Fruit fly (Drosophila melanogaster) whole organism, wandering third instar larva: Measurements from ENCODE around the gene Ir94f.

ENCODE experiments used
- Abd-B ChIP-seq: fragments of >200 bp; optimal IDR thresholded peaks from 2 replicates; lab custom pipeline; 2017; ENCODE audit warnings: missing biosample characterization, missing genetic modification characterization
- CG32264 ChIP-seq: fragments of 200-800 bp; sonication (Bioruptor generic); optimal IDR thresholded peaks from 2 replicates; lab custom pipeline; 2016; ENCODE audit warnings: missing biosample characterization, missing genetic modification characterization
- CrebA ChIP-seq: fragments of 200-800 bp; sonication (Bioruptor generic); optimal IDR thresholded peaks from 2 replicates; lab custom pipeline; 2016; ENCODE audit warnings: missing biosample characterization, mild to moderate bottlenecking, missing genetic modification characterization, borderline replicate concordance
- Dfd ChIP-seq: fragments of >200 bp; optimal IDR thresholded peaks from 2 replicates; lab custom pipeline; 2017; ENCODE audit warnings: missing biosample characterization, missing genetic modification characterization
- Dif ChIP-seq: fragments of 200-275, 200-300 bp; sonication (Bioruptor generic); optimal IDR thresholded peaks from 2 replicates; lab custom pipeline; 2018; ENCODE audit warnings: missing biosample characterization, missing genetic modification characterization; ENCODE audit not compliant: partially characterized antibody
- HLH106 ChIP-seq: fragments of 200-800 bp; optimal IDR thresholded peaks from 3 replicates; lab custom pipeline; 2019; ENCODE audit warnings: missing biosample characterization, mild to moderate bottlenecking, missing genetic modification characterization, moderate library complexity
- Hnf4 ChIP-seq: fragments of 200-800 bp; sonication (Bioruptor generic); optimal IDR thresholded peaks from 2 replicates; lab custom pipeline; 2016; ENCODE audit warnings: missing biosample characterization, mild to moderate bottlenecking, missing genetic modification characterization
- Hr78 ChIP-seq: fragments of >200 bp; optimal IDR thresholded peaks from 2 replicates; lab custom pipeline; 2017; ENCODE audit warnings: missing biosample characterization, missing genetic modification characterization
- Hr83 ChIP-seq: fragments of 200-300 bp; sonication (Bioruptor generic); optimal IDR thresholded peaks from 2 replicates; lab custom pipeline; 2016; ENCODE audit warnings: missing biosample characterization, mild to moderate bottlenecking, missing genetic modification characterization, moderate library complexity; ENCODE audit not compliant: poor library complexity, severe bottlenecking
- Jra ChIP-seq: sonication (Bioruptor generic); optimal IDR thresholded peaks from 2 replicates; lab custom pipeline; 2016; ENCODE audit warnings: missing biosample characterization, missing genetic modification characterization
- Mio ChIP-seq: sonication (Bioruptor generic); optimal IDR thresholded peaks from 2 replicates; lab custom pipeline; 2016; ENCODE audit warnings: missing biosample characterization, missing genetic modification characterization
- N ChIP-seq: fragments of >200 bp; optimal IDR thresholded peaks from 2 replicates; lab custom pipeline; 2018; ENCODE audit warnings: missing biosample characterization, missing external identifiers, missing genetic modification characterization
- OdsH ChIP-seq: fragments of 200-800 bp; sonication (Bioruptor generic); optimal IDR thresholded peaks from 2 replicates; lab custom pipeline; 2016; ENCODE audit warnings: missing biosample characterization, mild to moderate bottlenecking, missing genetic modification characterization
- Rel ChIP-seq, 2 experiments: fragments of 200-800 bp; sonication (Bioruptor generic) in 1 of 2; optimal IDR thresholded peaks; 2 replicates in 1 of 2; 3 replicates in 1 of 2; lab custom pipeline; 2016 to 2019; ENCODE audit warnings: mild to moderate bottlenecking in 2 of 2, missing biosample characterization in 2 of 2, missing genetic modification characterization in 2 of 2, moderate library complexity in 1 of 2
- Sp1 ChIP-seq: fragments of 200-800 bp; sonication (Bioruptor generic); optimal IDR thresholded peaks from 3 replicates; lab custom pipeline; 2019; ENCODE audit warnings: missing biosample characterization, mild to moderate bottlenecking, missing genetic modification characterization, moderate library complexity
- br ChIP-seq: fragments of 200-800 bp; sonication (Bioruptor generic); optimal IDR thresholded peaks from 2 replicates; lab custom pipeline; 2016; ENCODE audit warnings: missing biosample characterization, missing genetic modification characterization
- brk ChIP-seq: fragments of 200-800 bp; sonication (Bioruptor generic); optimal IDR thresholded peaks from 2 replicates; lab custom pipeline; 2016; ENCODE audit warnings: missing biosample characterization, mild to moderate bottlenecking, missing genetic modification characterization
- dl ChIP-seq, 2 experiments: fragments of 175-275, 200-275 bp in 1 of 2; fragments of 200-275 bp in 1 of 2; sonication (Bioruptor generic); optimal IDR thresholded peaks; lab custom pipeline; 2018; ENCODE audit warnings: mild to moderate bottlenecking in 2 of 2, missing biosample characterization in 2 of 2, missing genetic modification characterization in 2 of 2, moderate library complexity in 2 of 2; ENCODE audit not compliant: partially characterized antibody in 2 of 2, insufficient read depth in 1 of 2
- dmrt93B ChIP-seq: fragments of 200-800 bp; sonication (Bioruptor generic); optimal IDR thresholded peaks from 2 replicates; lab custom pipeline; 2018; ENCODE audit warnings: missing biosample characterization, mild to moderate bottlenecking, missing genetic modification characterization
- dsf ChIP-seq: sonication (Bioruptor generic); optimal IDR thresholded peaks from 2 replicates; lab custom pipeline; 2016; ENCODE audit warnings: missing biosample characterization, missing genetic modification characterization, borderline replicate concordance
- ey ChIP-seq: fragments of 200-800 bp; sonication (Bioruptor generic); optimal IDR thresholded peaks from 2 replicates; lab custom pipeline; 2016; ENCODE audit warnings: missing biosample characterization, missing genetic modification characterization
- foxo ChIP-seq, 2 experiments: fragments of 200-800 bp; sonication (Bioruptor generic); optimal IDR thresholded peaks; 2 replicates in 1 of 2; 3 replicates in 1 of 2; lab custom pipeline; 2016 to 2017; ENCODE audit warnings: missing biosample characterization in 2 of 2, missing genetic modification characterization in 2 of 2
- fru ChIP-seq: fragments of 200-800 bp; sonication (Bioruptor generic); optimal IDR thresholded peaks from 3 replicates; lab custom pipeline; 2016; ENCODE audit warnings: missing biosample characterization, mild to moderate bottlenecking, missing genetic modification characterization
- h ChIP-seq: fragments of 200-800 bp; sonication (Bioruptor generic); optimal IDR thresholded peaks from 3 replicates; lab custom pipeline; 2016; ENCODE audit warnings: missing biosample characterization, mild to moderate bottlenecking, missing genetic modification characterization
- jim ChIP-seq: fragments of 175-275, 200-325 bp; sonication (Bioruptor generic); optimal IDR thresholded peaks from 2 replicates; lab custom pipeline; 2016; ENCODE audit warnings: missing biosample characterization, mild to moderate bottlenecking, missing genetic modification characterization
- lola ChIP-seq: fragments of >200 bp; optimal IDR thresholded peaks from 2 replicates; lab custom pipeline; 2017; ENCODE audit warnings: missing biosample characterization, missing genetic modification characterization
- pan ChIP-seq: fragments of >200 bp; optimal IDR thresholded peaks from 2 replicates; lab custom pipeline; 2017
- psq ChIP-seq: fragments of 200-800 bp; sonication (Bioruptor generic); optimal IDR thresholded peaks from 3 replicates; lab custom pipeline; 2017; ENCODE audit warnings: missing biosample characterization, mild to moderate bottlenecking, missing genetic modification characterization, moderate library complexity
- rgr ChIP-seq: fragments of 200-800 bp; sonication (Bioruptor generic); optimal IDR thresholded peaks from 3 replicates; lab custom pipeline; 2016; ENCODE audit warnings: missing biosample characterization, mild to moderate bottlenecking, missing genetic modification characterization
- sage ChIP-seq: fragments of 200-800 bp; sonication (Bioruptor generic); optimal IDR thresholded peaks from 2 replicates; lab custom pipeline; 2016; ENCODE audit warnings: missing biosample characterization, mild to moderate bottlenecking, missing genetic modification characterization
- sv ChIP-seq: fragments of 200-800 bp; sonication (Bioruptor generic); optimal IDR thresholded peaks from 3 replicates; lab custom pipeline; 2016; ENCODE audit warnings: missing biosample characterization, missing genetic modification characterization
- tai ChIP-seq: sonication (Bioruptor generic); optimal IDR thresholded peaks from 2 replicates; lab custom pipeline; 2016; ENCODE audit warnings: missing biosample characterization, missing genetic modification characterization
- usp ChIP-seq: fragments of >200 bp; optimal IDR thresholded peaks from 2 replicates; lab custom pipeline; 2017; ENCODE audit warnings: missing biosample characterization, missing genetic modification characterization
- woc ChIP-seq: sonication (Bioruptor generic); optimal IDR thresholded peaks from 2 replicates; lab custom pipeline; 2016; ENCODE audit warnings: missing biosample characterization, mild to moderate bottlenecking, missing genetic modification characterization

Gene Ir94f

DNA sequence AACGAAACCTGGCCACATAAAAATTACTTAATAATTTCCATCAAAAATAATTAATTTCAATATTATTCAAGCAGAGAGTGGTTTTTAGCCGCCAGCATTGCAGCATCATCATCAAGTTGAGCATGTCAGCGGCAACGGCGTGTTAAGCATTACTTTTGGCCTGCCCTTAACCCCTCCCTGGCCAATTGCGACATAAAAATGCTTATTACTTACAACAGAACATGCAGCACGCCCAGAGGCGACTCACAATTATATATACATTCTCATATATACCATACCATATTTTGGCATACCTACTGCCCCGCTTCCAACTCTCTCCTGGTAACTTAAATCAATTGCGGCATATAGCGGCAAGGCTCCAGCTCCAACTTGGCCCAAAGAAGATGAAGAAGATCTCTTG, 29.7 kb downstream of the Ir94f start:
- TF ChIP-seq fru (GFP tag; lab: Kevin White, UChicago), result peak; percentile 63
- TF ChIP-seq woc (GFP tag; lab: Kevin White, UChicago), result no peak
- TF ChIP-seq, all 38 proteins: peak for 1

DNA sequence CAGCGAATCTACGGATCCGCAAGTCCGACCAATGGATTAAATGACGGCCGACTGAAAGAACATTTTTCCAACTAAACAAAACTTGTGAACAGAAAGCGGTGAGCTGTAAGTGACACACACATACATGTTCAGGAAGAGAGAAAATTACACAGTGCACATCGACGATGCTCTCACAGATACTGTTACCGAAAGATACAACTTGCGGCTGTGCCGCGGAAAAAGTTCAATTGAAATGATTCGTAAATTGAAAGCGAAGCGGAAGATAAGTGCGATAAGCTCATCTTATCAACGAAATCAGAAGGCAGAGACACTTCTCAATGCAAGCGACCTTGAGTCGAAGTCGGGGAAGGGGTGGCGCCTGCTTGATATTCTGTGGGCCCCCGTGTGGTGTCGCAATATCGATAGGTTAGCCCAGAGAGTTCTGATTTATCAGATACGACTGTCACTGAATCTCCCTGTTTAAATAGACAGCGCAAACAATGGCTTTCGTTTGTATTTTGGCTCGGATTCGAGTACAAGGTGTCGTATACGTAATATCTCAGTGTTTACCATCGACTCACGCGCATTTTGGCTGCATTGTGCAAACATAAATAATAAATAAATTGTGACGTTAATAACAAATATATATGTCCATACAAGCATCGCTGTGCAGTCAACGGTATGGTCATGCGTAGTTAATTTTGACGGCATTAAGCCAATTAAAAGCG, 37.9 kb downstream of the Ir94f start, which contains the start of gene Irk2:
Gene Irk2 (minus strand): TSS at position 51 of the 707 bp plus-strand sequence.
- TF ChIP-seq dsf (GFP tag; lab: Kevin White, UChicago) (no peak), OdsH (GFP tag; lab: Kevin White, UChicago) (no peak), rgr (GFP tag; lab: Kevin White, UChicago) (no peak), Dif (GFP tag; lab: Kevin White, UChicago) (no peak), Hr83 (GFP tag; lab: Kevin White, UChicago) (no peak), Jra (no peak), jim (no peak), dmrt93B (GFP tag; lab: Kevin White, UChicago) (no peak), Sp1 (GFP tag; lab: Kevin White, UChicago) (no peak), h (GFP tag; lab: Kevin White, UChicago) (no peak), woc (GFP tag; lab: Kevin White, UChicago) (no peak), Hr78 (GFP tag; lab: Kevin White, UChicago) (no peak), Abd-B (GFP tag; lab: Kevin White, UChicago) (no peak), Rel (GFP tag; optimal IDR thresholded peaks at IDR 0.05; lab: Kevin White, UChicago) (no peak), Rel (tag; optimal IDR thresholded peaks at IDR 0.05; lab: Kevin White, UChicago) (no peak), sage (GFP tag; lab: Kevin White, UChicago) (no peak), foxo (GFP tag; optimal IDR thresholded peaks at IDR 0.05; lab: Kevin White, UChicago) (no peak), dl (GFP tag; optimal IDR thresholded peaks at IDR 0.05; lab: Kevin White, UChicago; ENCODE audit: insufficient read depth in 1 of 2, partially characterized antibody in 2 of 2) (no peak), Hnf4 (no peak), Mio (GFP tag; lab: Kevin White, UChicago) (no peak), pan (lab: Kevin White, UChicago) (no peak)

DNA sequence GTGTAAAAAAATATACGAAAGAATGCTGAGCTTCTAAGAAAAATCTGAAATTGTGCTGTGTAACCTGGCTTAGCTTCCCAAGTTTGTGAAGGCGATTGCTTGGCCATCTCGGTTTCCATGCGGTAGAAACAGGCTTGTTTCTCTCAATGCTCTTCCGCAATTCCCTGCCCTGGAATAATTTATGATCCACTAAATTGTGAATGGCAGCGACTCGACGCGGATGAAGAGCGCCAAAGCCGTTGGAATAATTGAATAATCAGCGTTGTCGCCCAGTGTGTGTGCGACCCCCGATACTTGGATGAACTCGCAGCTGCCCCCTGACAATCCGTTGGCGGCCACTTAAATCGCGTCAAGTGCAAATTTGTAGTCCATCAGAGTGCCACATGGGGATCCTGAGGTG, 39.8 kb downstream of the Ir94f start, which contains the start of gene CG10177:
Gene CG10177 (minus strand): TSS at position 101 of the 400 bp plus-strand sequence.
- TF ChIP-seq N (GFP tag; lab: Kevin White, UChicago) (no peak), Jra (no peak), woc (GFP tag; lab: Kevin White, UChicago) (no peak), CG32264 (GFP tag; lab: Kevin White, UChicago) (no peak), HLH106 (tag; lab: Kevin White, UChicago) (no peak), h (GFP tag; lab: Kevin White, UChicago) (no peak)

DNA sequence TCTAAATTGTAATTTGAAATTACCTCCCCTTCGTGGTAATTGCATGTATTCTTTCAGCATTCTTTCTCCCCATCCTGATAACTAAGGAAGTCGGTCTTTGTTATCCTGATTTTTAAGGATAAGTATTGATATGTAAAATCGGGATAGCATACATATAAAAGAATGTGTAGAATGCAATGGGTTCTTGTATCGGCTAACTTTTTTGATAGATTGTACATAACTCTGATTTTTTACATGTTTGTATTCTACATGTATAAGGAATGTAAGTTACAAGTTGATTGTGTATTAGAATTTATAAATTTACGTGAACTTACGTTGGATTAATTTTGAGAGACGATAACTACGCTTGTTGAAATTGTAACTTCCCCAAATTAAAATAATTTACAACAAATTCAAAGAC, 40.6 kb downstream of the Ir94f start:
- TF ChIP-seq Hnf4 (no peak), sv (no peak), ey (GFP tag; lab: Kevin White, UChicago) (no peak), brk (GFP tag; lab: Kevin White, UChicago) (no peak), br (GFP tag; lab: Kevin White, UChicago) (no peak), sage (GFP tag; lab: Kevin White, UChicago) (no peak), dl (GFP tag; optimal IDR thresholded peaks at IDR 0.05; lab: Kevin White, UChicago; ENCODE audit: insufficient read depth in 1 of 2, partially characterized antibody in 2 of 2) (no peak), dsf (GFP tag; lab: Kevin White, UChicago) (no peak), dmrt93B (GFP tag; lab: Kevin White, UChicago) (no peak), usp (no peak), CG32264 (GFP tag; lab: Kevin White, UChicago) (no peak), Hr83 (GFP tag; lab: Kevin White, UChicago) (no peak)

DNA sequence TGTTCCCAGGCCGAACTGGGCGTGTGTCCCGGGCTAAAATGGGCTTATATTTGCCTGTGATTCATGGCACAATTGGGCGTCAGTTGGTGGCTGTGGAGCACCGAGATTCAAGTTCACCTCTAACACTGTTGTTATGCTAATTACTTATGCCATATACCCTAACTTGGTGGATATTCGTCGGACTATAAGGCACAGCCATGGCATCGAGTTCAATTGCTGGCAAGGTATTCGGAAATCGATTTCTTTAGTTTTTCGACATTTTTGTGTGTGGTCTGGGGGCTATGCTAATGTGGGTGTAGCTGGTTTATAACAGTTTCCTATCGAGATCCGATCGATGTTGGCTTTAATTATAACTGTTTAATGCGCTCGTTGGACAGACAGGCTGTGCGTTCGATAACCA, 44.4 kb downstream of the Ir94f start:
- TF ChIP-seq Abd-B (GFP tag; lab: Kevin White, UChicago), result no peak
- no peak for TF ChIP-seq dmrt93B (GFP tag; lab: Kevin White, UChicago)
- TF ChIP-seq dsf (GFP tag; lab: Kevin White, UChicago), result no peak
- no peak for TF ChIP-seq Jra
- TF ChIP-seq ey (GFP tag; lab: Kevin White, UChicago), result no peak
- TF ChIP-seq CrebA (GFP tag; lab: Kevin White, UChicago), result no peak
- no peak for TF ChIP-seq Sp1 (GFP tag; lab: Kevin White, UChicago)
- no peak for TF ChIP-seq Hr83 (GFP tag; lab: Kevin White, UChicago)
- TF ChIP-seq rgr (GFP tag; lab: Kevin White, UChicago), result no peak
- TF ChIP-seq N (GFP tag; lab: Kevin White, UChicago), result no peak
- TF ChIP-seq pan (lab: Kevin White, UChicago), result no peak
- TF ChIP-seq Hnf4, result no peak
- no peak for TF ChIP-seq foxo (GFP tag; optimal IDR thresholded peaks at IDR 0.05; lab: Kevin White, UChicago)
- no peak for TF ChIP-seq lola
- TF ChIP-seq brk (GFP tag; lab: Kevin White, UChicago), result no peak
- TF ChIP-seq psq, result no peak
- TF ChIP-seq br (GFP tag; lab: Kevin White, UChicago), result no peak
- no peak for TF ChIP-seq Dfd (GFP tag; lab: Kevin White, UChicago)
- no peak for TF ChIP-seq tai (GFP tag; lab: Kevin White, UChicago)
